Fruit fly (Drosophila melanogaster) whole organism, embryonic: Measurements from ENCODE around the gene CG34461.

Experiments
- Abd-B ChIP-seq: fragments of 200-800 bp; sonication (Bioruptor generic); optimal IDR thresholded peaks from 2 replicates; lab custom pipeline; 2018; ENCODE audit warnings: missing biosample characterization, mild to moderate bottlenecking, missing genetic modification characterization, moderate library complexity
- BEAF-32 ChIP-seq: fragments of 200-800 bp; sonication (Bioruptor generic); optimal IDR thresholded peaks from 3 replicates; lab custom pipeline; 2017; ENCODE audit warnings: missing biosample characterization, missing genetic modification characterization, mild to moderate bottlenecking, moderate library complexity, missing genetic modification reagents
- CG10274 ChIP-seq: fragments of 200-800 bp; sonication (Bioruptor generic); optimal IDR thresholded peaks from 3 replicates; lab custom pipeline; 2017; ENCODE audit warnings: missing biosample characterization, mild to moderate bottlenecking, missing genetic modification characterization
- CG11723 ChIP-seq: fragments of 200-800 bp; sonication (Bioruptor generic); optimal IDR thresholded peaks from 2 replicates; lab custom pipeline; 2017; ENCODE audit warnings: missing biosample characterization, mild to moderate bottlenecking, missing genetic modification characterization
- CG12155 ChIP-seq: fragments of 200-800 bp; sonication (Bioruptor generic); optimal IDR thresholded peaks from 3 replicates; lab custom pipeline; 2016; ENCODE audit warnings: missing biosample characterization, missing genetic modification characterization
- CG15269 ChIP-seq: fragments of 200-800 bp; sonication (Bioruptor generic); optimal IDR thresholded peaks from 2 replicates; lab custom pipeline; 2018; ENCODE audit warnings: missing biosample characterization, mild to moderate bottlenecking, missing genetic modification characterization, moderate library complexity
- CG17359 ChIP-seq: fragments of 200-800 bp; sonication (Bioruptor generic); optimal IDR thresholded peaks from 3 replicates; lab custom pipeline; 2018; ENCODE audit warnings: missing biosample characterization, mild to moderate bottlenecking, missing genetic modification characterization, moderate library complexity
- CG17568 ChIP-seq: fragments of 200-800 bp; sonication (Bioruptor generic); optimal IDR thresholded peaks from 2 replicates; lab custom pipeline; 2018; ENCODE audit warnings: missing biosample characterization, mild to moderate bottlenecking, missing genetic modification characterization, moderate library complexity
- CG3163 ChIP-seq: fragments of 200-800 bp; sonication (Bioruptor generic); optimal IDR thresholded peaks from 3 replicates; lab custom pipeline; 2016; ENCODE audit warnings: missing biosample characterization, missing genetic modification characterization
- CG3281 ChIP-seq: fragments of 200-800 bp; sonication (Bioruptor generic); optimal IDR thresholded peaks from 3 replicates; lab custom pipeline; 2017; ENCODE audit warnings: missing biosample characterization, mild to moderate bottlenecking, missing genetic modification characterization
- CG34376 ChIP-seq: fragments of 200-800 bp; sonication (Bioruptor generic); optimal IDR thresholded peaks from 2 replicates; lab custom pipeline; 2018; ENCODE audit warnings: missing biosample characterization, mild to moderate bottlenecking, missing genetic modification characterization
- CG4854 ChIP-seq: fragments of 200-800 bp; sonication (Bioruptor generic); optimal IDR thresholded peaks from 2 replicates; lab custom pipeline; 2016; ENCODE audit warnings: missing biosample characterization, missing genetic modification characterization, inconsistent platforms
- CG7987 ChIP-seq: fragments of 200-800 bp; sonication (Bioruptor generic); optimal IDR thresholded peaks from 2 replicates; lab custom pipeline; 2018; ENCODE audit warnings: missing biosample characterization, mild to moderate bottlenecking, missing genetic modification characterization, moderate library complexity
- CG8281 ChIP-seq: fragments of 200-800 bp; sonication (Bioruptor generic); optimal IDR thresholded peaks from 2 replicates; lab custom pipeline; 2018; ENCODE audit warnings: missing biosample characterization, mild to moderate bottlenecking, missing genetic modification characterization, moderate library complexity
- CG8290 ChIP-seq, 3 experiments: fragments of 200-800 bp; sonication (Bioruptor generic); optimal IDR thresholded peaks; 2 replicates each; lab custom pipeline; 2016 to 2019; ENCODE audit warnings: missing biosample characterization in 3 of 3, missing genetic modification characterization in 3 of 3, mild to moderate bottlenecking in 2 of 3, moderate library complexity in 1 of 3
- CG9797 ChIP-seq: fragments of 200-800 bp; sonication (Bioruptor generic); optimal IDR thresholded peaks from 3 replicates; lab custom pipeline; 2018; ENCODE audit warnings: missing biosample characterization, mild to moderate bottlenecking, missing genetic modification characterization
- Dad ChIP-seq: fragments of 200-800 bp; sonication (Bioruptor generic); optimal IDR thresholded peaks from 3 replicates; lab custom pipeline; 2016; ENCODE audit warnings: missing biosample characterization, missing genetic modification characterization
- HHEX ChIP-seq: fragments of 200-800 bp; sonication (Bioruptor generic); optimal IDR thresholded peaks from 3 replicates; lab custom pipeline; 2017; ENCODE audit warnings: missing biosample characterization, mild to moderate bottlenecking, missing genetic modification characterization, missing genetic modification reagents
- HLH3B ChIP-seq: fragments of 200-800 bp; sonication (Bioruptor generic); IDR thresholded peaks from 2 replicates; pipeline ENCODE4 v1.3.6; 2022; ENCODE audit warnings: missing biosample characterization, missing genetic modification characterization
- Hr3 ChIP-seq: fragments of 200-800 bp; sonication (Bioruptor generic); optimal IDR thresholded peaks from 3 replicates; lab custom pipeline; 2016; ENCODE audit warnings: missing biosample characterization, missing genetic modification characterization
- Jarid2 ChIP-seq: fragments of 200-800 bp; sonication (Bioruptor generic); optimal IDR thresholded peaks from 3 replicates; lab custom pipeline; 2017; ENCODE audit warnings: mild to moderate bottlenecking, missing biosample characterization, missing genetic modification reagents, missing genetic modification characterization
- MESR4 ChIP-seq: fragments of 200-800 bp; sonication (Bioruptor generic); optimal IDR thresholded peaks from 2 replicates; lab custom pipeline; 2018; ENCODE audit warnings: missing biosample characterization, mild to moderate bottlenecking, missing genetic modification characterization, moderate library complexity
- PHDP ChIP-seq: fragments of 200-800 bp; sonication (Bioruptor generic); optimal IDR thresholded peaks from 3 replicates; lab custom pipeline; 2018; ENCODE audit warnings: missing biosample characterization, mild to moderate bottlenecking, missing genetic modification characterization, moderate library complexity
- Spps ChIP-seq: fragments of 200-800 bp; sonication (Bioruptor generic); optimal IDR thresholded peaks from 2 replicates; lab custom pipeline; 2018; ENCODE audit warnings: missing biosample characterization, mild to moderate bottlenecking, missing genetic modification characterization
- Sry-δ ChIP-seq: fragments of 200-800 bp; sonication (Bioruptor generic); optimal IDR thresholded peaks from 2 replicates; lab custom pipeline; 2016; ENCODE audit warnings: missing biosample characterization, missing genetic modification characterization
- Taf1 ChIP-seq: fragments of 200-800 bp; sonication (Bioruptor generic); IDR thresholded peaks from 2 replicates; pipeline ENCODE4 v1.3.6; 2022; ENCODE audit warnings: missing biosample characterization, missing genetic modification characterization
- Trl ChIP-seq, 3 experiments: fragments of >200 bp in 2 of 3; fragments of 200-800 bp in 1 of 3; sonication (Bioruptor generic) in 1 of 3; optimal IDR thresholded peaks; 2 replicates in 1 of 3; 3 replicates in 2 of 3; lab custom pipeline; 2016 to 2017; ENCODE audit warnings: missing biosample characterization in 1 of 3, missing genetic modification characterization in 1 of 3
- Usf ChIP-seq: fragments of 200-800 bp; sonication (Bioruptor generic); optimal IDR thresholded peaks from 2 replicates; lab custom pipeline; 2017; ENCODE audit warnings: missing genotype, missing biosample characterization, missing genetic modification characterization
- Vsx1 ChIP-seq: fragments of 200-800 bp; sonication (Bioruptor generic); optimal IDR thresholded peaks from 2 replicates; lab custom pipeline; 2017; ENCODE audit warnings: missing biosample characterization, mild to moderate bottlenecking, missing genetic modification characterization, missing genetic modification reagents
- aop ChIP-seq: fragments of 200-800 bp; sonication (Bioruptor generic); IDR thresholded peaks from 2 replicates; pipeline ENCODE4 v1.3.6; 2022; ENCODE audit warnings: missing biosample characterization, missing genetic modification characterization
- dati ChIP-seq: fragments of 200-800 bp; sonication (Bioruptor generic); IDR thresholded peaks from 2 replicates; pipeline ENCODE4 v1.3.6; 2022; ENCODE audit warnings: missing biosample characterization, missing genetic modification characterization
- dysf ChIP-seq: fragments of 200-800 bp; sonication (Bioruptor generic); IDR thresholded peaks from 3 replicates; pipeline ENCODE4 v1.3.6; 2022; ENCODE audit warnings: missing biosample characterization, missing genetic modification characterization
- exex ChIP-seq: fragments of 200-800 bp; sonication (Bioruptor generic); optimal IDR thresholded peaks from 4 replicates; lab custom pipeline; 2018; ENCODE audit warnings: missing biosample characterization, mild to moderate bottlenecking, missing genetic modification characterization, moderate library complexity
- gsb ChIP-seq: fragments of 200-800 bp; sonication (Bioruptor generic); IDR thresholded peaks from 2 replicates; pipeline ENCODE4 v1.3.6; 2022; ENCODE audit warnings: missing biosample characterization, missing genetic modification characterization
- gt ChIP-seq: fragments of 200-800 bp; sonication (Bioruptor generic); IDR thresholded peaks from 2 replicates; pipeline ENCODE4 v1.3.6; 2022; ENCODE audit warnings: missing biosample characterization, missing genetic modification characterization
- mld ChIP-seq: fragments of 200-800 bp; sonication (Bioruptor generic); IDR thresholded peaks from 3 replicates; pipeline ENCODE4 v1.3.6; 2022; ENCODE audit warnings: missing biosample characterization, missing genetic modification characterization; ENCODE audit not compliant: partially characterized antibody
- oc ChIP-seq: fragments of 200-800 bp; sonication (Bioruptor generic); optimal IDR thresholded peaks from 2 replicates; lab custom pipeline; 2018; ENCODE audit warnings: missing biosample characterization, mild to moderate bottlenecking, missing genetic modification characterization, moderate library complexity
- org-1 ChIP-seq: fragments of 200-800 bp; sonication (Bioruptor generic); optimal IDR thresholded peaks from 2 replicates; lab custom pipeline; 2017; ENCODE audit warnings: missing biosample characterization, missing genetic modification characterization
- pnt ChIP-seq: fragments of 200-800 bp; sonication (Bioruptor generic); optimal IDR thresholded peaks from 3 replicates; lab custom pipeline; 2016; ENCODE audit warnings: missing biosample characterization, missing genetic modification characterization
- sr ChIP-seq: fragments of 200-800 bp; sonication (Bioruptor generic); IDR thresholded peaks from 3 replicates; pipeline ENCODE4 v1.3.6; 2022; ENCODE audit warnings: missing biosample characterization, missing genetic modification characterization
- stc ChIP-seq: fragments of 200-800 bp; sonication (Bioruptor generic); IDR thresholded peaks from 2 replicates; pipeline ENCODE4 v1.3.6; 2022; ENCODE audit warnings: missing biosample characterization, missing genetic modification characterization
- twi ChIP-seq: fragments of 200-800 bp; optimal IDR thresholded peaks from 2 replicates; lab custom pipeline; 2019; ENCODE audit warnings: missing biosample characterization, mild to moderate bottlenecking, missing genetic modification characterization, moderate library complexity
- unc-4 ChIP-seq: fragments of 200-800 bp; sonication (Bioruptor generic); IDR thresholded peaks from 2 replicates; pipeline ENCODE4 v1.3.6; 2022; ENCODE audit warnings: missing biosample characterization, missing genetic modification characterization; ENCODE audit not compliant: partially characterized antibody
- vfl ChIP-seq: fragments of 200-800 bp; sonication (Bioruptor generic); optimal IDR thresholded peaks from 2 replicates; lab custom pipeline; 2016; ENCODE audit warnings: missing biosample characterization, missing genetic modification characterization
- zen ChIP-seq: fragments of 200-800 bp; sonication (Bioruptor generic); optimal IDR thresholded peaks from 3 replicates; lab custom pipeline; 2018; ENCODE audit warnings: missing biosample characterization, mild to moderate bottlenecking, missing genetic modification characterization, moderate library complexity
- zf30C ChIP-seq: fragments of 200-800 bp; sonication (Bioruptor generic); optimal IDR thresholded peaks from 3 replicates; lab custom pipeline; 2018; ENCODE audit warnings: missing biosample characterization, mild to moderate bottlenecking, missing genetic modification characterization
- zfh2 ChIP-seq: fragments of 200-800 bp; sonication (Bioruptor generic); optimal IDR thresholded peaks from 2 replicates; lab custom pipeline; 2016; ENCODE audit warnings: missing biosample characterization, missing genetic modification characterization

The CG34461 gene

dm6 chr3L:8299224-8300130, 26.2 kb upstream of the CG34461 start, which contains the start of the genes Arl5 and CG13671 (continued):
- no peak for TF ChIP-seq oc (tag; lab: Kevin White, UChicago)
- TF ChIP-seq CG8290 (GFP tag; optimal IDR thresholded peaks at IDR 0.05; lab: Kevin White, UChicago), result peak; percentile 86
- peak in 1 of 2 experiments; percentile 28 for TF ChIP-seq CG8290 (tag; optimal IDR thresholded peaks at IDR 0.05; lab: Kevin White, UChicago)
- peak; percentile 74 for TF ChIP-seq PHDP (tag; lab: Kevin White, UChicago)
- TF ChIP-seq CG17568, result no peak
- TF ChIP-seq CG9797 (GFP tag; lab: Kevin White, UChicago), result peak; percentile 84
- TF ChIP-seq BEAF-32, result peak; percentile 85
- no peak for TF ChIP-seq CG10274
- TF ChIP-seq zfh2, result peak; percentile 80
- no peak for TF ChIP-seq Jarid2 (GFP tag; lab: Kevin White, UChicago)
- peak; percentile 19 for TF ChIP-seq Usf
- TF ChIP-seq aop (GFP tag; lab: Robert Waterston, UW), result no peak
- TF ChIP-seq twi (tag; lab: Kevin White, UChicago), result peak; percentile 49
- TF ChIP-seq mld, result 0 out of 3 replicates have a peak, but pooled peaks have one; percentile 56
- peak; percentile 83 for TF ChIP-seq MESR4 (GFP tag; lab: Kevin White, UChicago)
- peak; percentile 86 for TF ChIP-seq Hr3
- TF ChIP-seq dati (GFP tag; lab: Robert Waterston, UW), result 0 out of 2 replicates have a peak, but pooled peaks have one; percentile 2
- TF ChIP-seq CG15269 (tag; lab: Kevin White, UChicago), result no peak
- peak; percentile 54 for TF ChIP-seq vfl
- peak; percentile 28 for TF ChIP-seq org-1
- peak; percentile 45 for TF ChIP-seq CG11723 (GFP tag; lab: Kevin White, UChicago)
- TF ChIP-seq Vsx1 (GFP tag; lab: Kevin White, UChicago), result peak; percentile 99
- peak; percentile 75 for TF ChIP-seq CG34376 (GFP tag; lab: Kevin White, UChicago)
- TF ChIP-seq CG3281 (GFP tag; lab: Kevin White, UChicago), result peak; percentile 72
- TF ChIP-seq exex (tag; lab: Kevin White, UChicago), result peak; percentile 85
- peak; percentile 60 for TF ChIP-seq CG3163 (GFP tag; lab: Kevin White, UChicago)
- TF ChIP-seq CG7987 (GFP tag; lab: Kevin White, UChicago), result peak; percentile 42
- TF ChIP-seq Sry-δ (GFP tag; lab: Kevin White, UChicago), result peak; percentile 68
- TF ChIP-seq CG17359 (tag; lab: Kevin White, UChicago), result peak; percentile 77
- TF ChIP-seq CG8281, result no peak
- TF ChIP-seq Taf1, result peak; percentile 68
- peak; percentile 61 for TF ChIP-seq CG4854 (GFP tag; lab: Kevin White, UChicago)
- TF ChIP-seq dysf, result peak; percentile 74
- peak; percentile 83; the same call in 2 of the 3 replicates for TF ChIP-seq sr
- peak; percentile 79 for TF ChIP-seq Abd-B (GFP tag; lab: Kevin White, UChicago)
- peak; percentile 4 for TF ChIP-seq Spps (tag; lab: Kevin White, UChicago)
- no peak for TF ChIP-seq Trl (optimal IDR thresholded peaks at IDR 0.05; lab: Kevin White, UChicago)
- peak; percentile 59 for TF ChIP-seq Trl (GFP tag; optimal IDR thresholded peaks at IDR 0.05; lab: Kevin White, UChicago)
- TF ChIP-seq stc (GFP tag; lab: Robert Waterston, UW), result peak; percentile 61
- peak; percentile 65 for TF ChIP-seq HHEX (GFP tag; lab: Kevin White, UChicago)
- TF ChIP-seq zen, result peak; percentile 90
- peak; percentile 43 for TF ChIP-seq pnt (GFP tag; lab: Kevin White, UChicago)
- TF ChIP-seq Dad (GFP tag; lab: Kevin White, UChicago), result peak; percentile 44
- TF ChIP-seq unc-4 (GFP tag; lab: Robert Waterston, UW), result peak; percentile 80
- TF ChIP-seq gt (GFP tag; lab: Robert Waterston, UW), result no peak
- no peak for TF ChIP-seq zf30C (GFP tag; lab: Kevin White, UChicago)
- TF ChIP-seq CG12155, result peak; percentile 88
- TF ChIP-seq gsb (GFP tag; lab: Robert Waterston, UW), result no peak
- peak; percentile 79 for TF ChIP-seq HLH3B (GFP tag; lab: Robert Waterston, UW)
